Worm (Caenorhabditis elegans): ENCODE results near the gene T22F3.8.
"Not testable (repeated sequence)": the region's sequence is repeated elsewhere in the genome, so short reads cannot be mapped to it uniquely, and the experiment has no call there.

The T22F3.8 gene

ce11 chrV:3631591-3631990 is 26.4 kb upstream of the T22F3.8 start, which contains the start of gene F59B1.6:
Gene F59B1.6 (minus strand): TSS chrV:3631691.
- TF ChIP-seq med-1 (GFP tag; optimal IDR thresholded peaks at IDR 0.05; ENCODE audit: insufficient read depth) (no peak), ref-1 (GFP tag; conservative IDR thresholded peaks at IDR 0.05) (no peak), ztf-29 (GFP tag; IDR thresholded peaks at IDR 0.05) (no peak), ztf-23 (GFP tag; IDR thresholded peaks at IDR 0.05) (no peak), cog-1 (tag; optimal IDR thresholded peaks at IDR 0.05) (no peak), klf-2 (GFP tag; conservative IDR thresholded peaks at IDR 0.05) (no peak), T22C8.4 (GFP tag; IDR thresholded peaks at IDR 0.05) (no peak), flt-1 (GFP tag; IDR thresholded peaks at IDR 0.05) (no peak), tab-1 (GFP tag; IDR thresholded peaks at IDR 0.05) (no peak)

- no peak for TF ChIP-seq cog-1 (tag; optimal IDR thresholded peaks at IDR 0.05)
- no peak for TF ChIP-seq klf-2 (GFP tag; conservative IDR thresholded peaks at IDR 0.05)
- TF ChIP-seq ztf-29 (GFP tag; IDR thresholded peaks at IDR 0.05) = no peak
- TF ChIP-seq T22C8.4 (GFP tag; IDR thresholded peaks at IDR 0.05) = no peak
- no peak for TF ChIP-seq med-1 (GFP tag; optimal IDR thresholded peaks at IDR 0.05; ENCODE audit: insufficient read depth)
- no peak for TF ChIP-seq tab-1 (GFP tag; IDR thresholded peaks at IDR 0.05)
- no peak for TF ChIP-seq flt-1 (GFP tag; IDR thresholded peaks at IDR 0.05)
- TF ChIP-seq ztf-23 (GFP tag; IDR thresholded peaks at IDR 0.05) = no peak
- TF ChIP-seq ref-1 (GFP tag; conservative IDR thresholded peaks at IDR 0.05) = no peak
Measured at ce11 chrV:3626944-3627343, 21.7 kb upstream of the T22F3.8 start, which contains the start of gene F59B1.4. Gene F59B1.4 (minus strand): TSS chrV:3627044.

ce11 chrV:3620608-3621007 is 15.4 kb upstream of the T22F3.8 start, which contains the start of gene srx-93:
Gene srx-93 (minus strand): TSS chrV:3620708.
- TF ChIP-seq T22C8.4 (GFP tag; IDR thresholded peaks at IDR 0.05); ref-1 (GFP tag; conservative IDR thresholded peaks at IDR 0.05); ztf-29 (GFP tag; IDR thresholded peaks at IDR 0.05): not testable (repeated sequence)

- no peak for TF ChIP-seq tab-1 (GFP tag; IDR thresholded peaks at IDR 0.05)
- TF ChIP-seq ztf-29 (GFP tag; IDR thresholded peaks at IDR 0.05) = no peak
- no peak for TF ChIP-seq med-1 (GFP tag; optimal IDR thresholded peaks at IDR 0.05; ENCODE audit: insufficient read depth)
- no peak for TF ChIP-seq flt-1 (GFP tag; IDR thresholded peaks at IDR 0.05)
- TF ChIP-seq klf-2 (GFP tag; conservative IDR thresholded peaks at IDR 0.05) = no peak
- TF ChIP-seq ref-1 (GFP tag; conservative IDR thresholded peaks at IDR 0.05) = no peak
- no peak for TF ChIP-seq ztf-23 (GFP tag; IDR thresholded peaks at IDR 0.05)
- no peak for TF ChIP-seq T22C8.4 (GFP tag; IDR thresholded peaks at IDR 0.05)
- TF ChIP-seq cog-1 (tag; optimal IDR thresholded peaks at IDR 0.05) = no peak
Measured at ce11 chrV:3616844-3617243, 11.6 kb upstream of the T22F3.8 start.

- no peak for TF ChIP-seq ref-1 (GFP tag; conservative IDR thresholded peaks at IDR 0.05)
- TF ChIP-seq ztf-29 (GFP tag; IDR thresholded peaks at IDR 0.05) = no peak
- no peak for TF ChIP-seq cog-1 (tag; optimal IDR thresholded peaks at IDR 0.05)
- no peak for TF ChIP-seq flt-1 (GFP tag; IDR thresholded peaks at IDR 0.05)
Measured at ce11 chrV:3614397-3614796, 9.2 kb upstream of the T22F3.8 start, which contains the start of gene T22F3.11. Gene T22F3.11 (minus strand): TSS chrV:3614553.

ce11 chrV:3613042-3613441 is 7.8 kb upstream of the T22F3.8 start:
- no peak for TF ChIP-seq T22C8.4 (GFP tag; IDR thresholded peaks at IDR 0.05)
- no peak for TF ChIP-seq tab-1 (GFP tag; IDR thresholded peaks at IDR 0.05)
- no peak for TF ChIP-seq ref-1 (GFP tag; conservative IDR thresholded peaks at IDR 0.05)
- TF ChIP-seq ztf-29 (GFP tag; IDR thresholded peaks at IDR 0.05) = no peak
- TF ChIP-seq klf-2 (GFP tag; conservative IDR thresholded peaks at IDR 0.05) = no peak
- no peak for TF ChIP-seq ztf-23 (GFP tag; IDR thresholded peaks at IDR 0.05)
- TF ChIP-seq flt-1 (GFP tag; IDR thresholded peaks at IDR 0.05) = no peak
- TF ChIP-seq med-1 (GFP tag; optimal IDR thresholded peaks at IDR 0.05; ENCODE audit: insufficient read depth) = no peak
- TF ChIP-seq cog-1 (tag; optimal IDR thresholded peaks at IDR 0.05) = no peak

- TF ChIP-seq klf-2 (GFP tag; conservative IDR thresholded peaks at IDR 0.05) (no peak), ztf-29 (GFP tag; IDR thresholded peaks at IDR 0.05) (no peak), T22C8.4 (GFP tag; IDR thresholded peaks at IDR 0.05) (no peak), ztf-23 (GFP tag; IDR thresholded peaks at IDR 0.05) (no peak), tab-1 (GFP tag; IDR thresholded peaks at IDR 0.05) (no peak), flt-1 (GFP tag; IDR thresholded peaks at IDR 0.05) (no peak), med-1 (GFP tag; optimal IDR thresholded peaks at IDR 0.05; ENCODE audit: insufficient read depth) (no peak), cog-1 (tag; optimal IDR thresholded peaks at IDR 0.05) (no peak), ref-1 (GFP tag; conservative IDR thresholded peaks at IDR 0.05) (no peak)
Measured at ce11 chrV:3611654-3612053, 6.4 kb upstream of the T22F3.8 start, which contains the start of gene T22F3.10. Gene T22F3.10 (minus strand): TSS chrV:3611754.

ce11 chrV:3610709-3611108 is 5.5 kb upstream of the T22F3.8 start:
- TF ChIP-seq klf-2 (GFP tag; conservative IDR thresholded peaks at IDR 0.05) (no peak), med-1 (GFP tag; optimal IDR thresholded peaks at IDR 0.05; ENCODE audit: insufficient read depth) (no peak), T22C8.4 (GFP tag; IDR thresholded peaks at IDR 0.05) (no peak), flt-1 (GFP tag; IDR thresholded peaks at IDR 0.05) (no peak), cog-1 (tag; optimal IDR thresholded peaks at IDR 0.05) (no peak), ref-1 (GFP tag; conservative IDR thresholded peaks at IDR 0.05) (no peak), ztf-29 (GFP tag; IDR thresholded peaks at IDR 0.05) (no peak), ztf-23 (GFP tag; IDR thresholded peaks at IDR 0.05) (no peak), tab-1 (GFP tag; IDR thresholded peaks at IDR 0.05) (no peak)

- no peak for TF ChIP-seq flt-1 (GFP tag; IDR thresholded peaks at IDR 0.05)
- TF ChIP-seq tab-1 (GFP tag; IDR thresholded peaks at IDR 0.05) = no peak
- no peak for TF ChIP-seq med-1 (GFP tag; optimal IDR thresholded peaks at IDR 0.05; ENCODE audit: insufficient read depth)
- TF ChIP-seq T22C8.4 (GFP tag; IDR thresholded peaks at IDR 0.05) = no peak
- no peak for TF ChIP-seq klf-2 (GFP tag; conservative IDR thresholded peaks at IDR 0.05)
- TF ChIP-seq ztf-23 (GFP tag; IDR thresholded peaks at IDR 0.05) = no peak
- TF ChIP-seq ztf-29 (GFP tag; IDR thresholded peaks at IDR 0.05) = no peak
- TF ChIP-seq cog-1 (tag; optimal IDR thresholded peaks at IDR 0.05) = no peak
- no peak for TF ChIP-seq ref-1 (GFP tag; conservative IDR thresholded peaks at IDR 0.05)
Measured at ce11 chrV:3606391-3606790, 1.2 kb upstream of the T22F3.8 start.

ce11 chrV:3600570-3600969 is 4.7 kb downstream of the T22F3.8 start, which contains the start of gene T22F3.7:
Gene T22F3.7 (minus strand): TSS chrV:3600670.
- TF ChIP-seq klf-2 (GFP tag; conservative IDR thresholded peaks at IDR 0.05) (no peak), med-1 (GFP tag; optimal IDR thresholded peaks at IDR 0.05; ENCODE audit: insufficient read depth) (no peak), ref-1 (GFP tag; conservative IDR thresholded peaks at IDR 0.05) (no peak), cog-1 (tag; optimal IDR thresholded peaks at IDR 0.05) (no peak), ztf-29 (GFP tag; IDR thresholded peaks at IDR 0.05) (no peak), T22C8.4 (GFP tag; IDR thresholded peaks at IDR 0.05) (no peak), flt-1 (GFP tag; IDR thresholded peaks at IDR 0.05) (no peak), ztf-23 (GFP tag; IDR thresholded peaks at IDR 0.05) (no peak), tab-1 (GFP tag; IDR thresholded peaks at IDR 0.05) (no peak)
